Fruit fly (Drosophila melanogaster): ENCODE results near the gene CG7512.

The CG7512 gene

DNA sequence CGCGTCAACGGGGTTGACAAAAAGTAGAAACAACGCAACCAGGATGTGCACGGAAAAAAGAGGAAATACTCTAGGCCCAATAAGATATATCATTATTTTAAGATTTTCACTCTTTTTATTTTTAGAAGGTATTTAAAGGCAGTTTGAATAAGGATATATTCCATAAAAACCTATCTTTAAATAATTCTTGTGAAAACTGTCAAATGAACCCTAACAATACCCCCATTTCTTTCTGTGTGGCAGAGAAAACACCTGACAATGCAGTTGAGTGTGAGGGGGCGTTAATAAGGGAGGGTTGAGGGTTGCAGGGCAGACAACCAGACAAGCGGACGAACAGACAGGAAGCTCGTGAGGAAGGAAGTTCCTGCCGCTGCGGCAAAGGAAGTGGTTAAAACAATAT is 38.4 kb downstream of the CG7512 start (continued):
- peak; percentile 34 for TF ChIP-seq dac (GFP tag; optimal IDR thresholded peaks at IDR 0.05)
- peak; percentile 50 for TF ChIP-seq CG3032 (tag; optimal IDR thresholded peaks at IDR 0.05)
- peak; percentile 51 for TF ChIP-seq CG34406 (GFP tag; optimal IDR thresholded peaks at IDR 0.05)
- TF ChIP-seq CG4318 (GFP tag; optimal IDR thresholded peaks at IDR 0.05): peak; percentile 47
- TF ChIP-seq cyc (GFP tag; optimal IDR thresholded peaks at IDR 0.05): peak; percentile 52
- peak; percentile 36 for TF ChIP-seq Hr39 (GFP tag; optimal IDR thresholded peaks at IDR 0.05)
- TF ChIP-seq Eip78C (GFP tag): peak; percentile 87
- TF ChIP-seq vri (GFP tag; optimal IDR thresholded peaks at IDR 0.05): no peak
- no peak for TF ChIP-seq Blimp-1 (GFP tag; optimal IDR thresholded peaks at IDR 0.05)
- peak; percentile 62 for TF ChIP-seq Eip75B (GFP tag; optimal IDR thresholded peaks at IDR 0.05)
- TF ChIP-seq CG7368 (GFP tag; optimal IDR thresholded peaks at IDR 0.05): peak; percentile 12
- TF ChIP-seq fkh (GFP tag; optimal IDR thresholded peaks at IDR 0.05): no peak
- peak; percentile 81 for TF ChIP-seq eg (GFP tag; IDR thresholded peaks at IDR 0.05)
- TF ChIP-seq CG16779 (tag; optimal IDR thresholded peaks at IDR 0.05): no peak
- TF ChIP-seq Gug (GFP tag; IDR thresholded peaks at IDR 0.05): peak; percentile 53
- TF ChIP-seq Lpt (GFP tag; optimal IDR thresholded peaks at IDR 0.05): no peak
- peak; percentile 53 for TF ChIP-seq Sox14 (GFP tag; optimal IDR thresholded peaks at IDR 0.05)
- TF ChIP-seq achi (GFP tag; optimal IDR thresholded peaks at IDR 0.05): peak; percentile 51
- TF ChIP-seq acj6 (GFP tag; optimal IDR thresholded peaks at IDR 0.05): peak; percentile 47
- TF ChIP-seq Hr38 (GFP tag; optimal IDR thresholded peaks at IDR 0.05): no peak
- TF ChIP-seq fd59A (GFP tag; optimal IDR thresholded peaks at IDR 0.05): peak; percentile 36

DNA sequence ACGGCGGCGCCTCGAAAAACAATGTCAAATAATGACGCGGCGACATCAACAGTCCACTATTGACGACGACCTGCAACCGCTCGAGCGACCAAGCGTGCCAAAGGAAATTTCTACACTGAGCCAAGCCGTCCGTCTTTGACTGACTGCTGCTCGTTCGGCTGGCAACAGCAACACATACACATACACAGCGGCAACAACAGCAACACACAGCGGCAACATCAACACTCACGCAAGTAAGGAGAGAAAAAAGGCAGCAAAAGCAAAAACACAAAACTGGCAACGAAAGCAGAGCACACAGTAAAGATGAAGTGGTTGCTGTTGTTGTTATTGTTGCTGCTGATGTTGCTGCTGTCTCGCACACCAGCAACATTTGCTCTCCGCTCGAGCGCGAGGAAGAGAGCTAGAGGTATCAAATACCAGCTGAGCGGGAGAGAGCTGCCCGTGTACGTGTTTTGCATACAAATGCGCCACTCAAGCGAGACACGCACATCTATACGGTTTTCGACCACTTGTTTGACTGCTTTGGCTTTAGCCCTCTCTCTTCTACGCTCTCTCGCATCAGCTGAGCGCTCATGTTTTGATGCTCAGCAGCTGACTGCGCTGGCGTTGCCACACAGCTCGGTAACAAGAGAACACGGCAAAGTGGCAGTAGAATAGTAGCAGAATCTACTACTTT is 39.6 kb downstream of the CG7512 start:
- TF ChIP-seq salr (GFP tag; optimal IDR thresholded peaks at IDR 0.05) (no peak), CG9139 (GFP tag; optimal IDR thresholded peaks at IDR 0.05) (peak; percentile 75), CG31627 (GFP tag; optimal IDR thresholded peaks at IDR 0.05) (no peak), CG6792 (GFP tag; optimal IDR thresholded peaks at IDR 0.05) (peak; percentile 25), achi (GFP tag; optimal IDR thresholded peaks at IDR 0.05) (peak; percentile 26), Hr4 (GFP tag; optimal IDR thresholded peaks at IDR 0.05) (no peak), spab (GFP tag; optimal IDR thresholded peaks at IDR 0.05) (peak; percentile 39), Sox102F (GFP tag; optimal IDR thresholded peaks at IDR 0.05) (peak; percentile 68), Met (GFP tag; optimal IDR thresholded peaks at IDR 0.05) (peak; percentile 28), CG10631 (GFP tag; optimal IDR thresholded peaks at IDR 0.05) (no peak), ss (GFP tag; optimal IDR thresholded peaks at IDR 0.05) (peak; percentile 87 to 96), Sox15 (GFP tag; optimal IDR thresholded peaks at IDR 0.05) (no peak), CG6808 (GFP tag; optimal IDR thresholded peaks at IDR 0.05) (peak; percentile 62), CG11762 (GFP tag; optimal IDR thresholded peaks at IDR 0.05; ENCODE audit: insufficient read depth) (peak; percentile 25), pdm3 (GFP tag; optimal IDR thresholded peaks at IDR 0.05) (peak; percentile 15), acj6 (GFP tag; optimal IDR thresholded peaks at IDR 0.05) (no peak), CG6163 (GFP tag; IDR thresholded peaks at IDR 0.05) (peak; percentile 82), CG3919 (GFP tag; optimal IDR thresholded peaks at IDR 0.05) (peak; percentile 77), Sox14 (GFP tag; optimal IDR thresholded peaks at IDR 0.05) (peak; percentile 37), lz (GFP tag; optimal IDR thresholded peaks at IDR 0.05) (peak; percentile 2), cyc (GFP tag; optimal IDR thresholded peaks at IDR 0.05) (no peak), CG34406 (GFP tag; optimal IDR thresholded peaks at IDR 0.05) (peak; percentile 31), svp (GFP tag) (peak; percentile 81), CG1621 (tag; optimal IDR thresholded peaks at IDR 0.05) (peak; percentile 71), Eip75B (GFP tag; optimal IDR thresholded peaks at IDR 0.05) (peak; percentile 58), Gug (GFP tag; IDR thresholded peaks at IDR 0.05) (0 out of 2 replicates have a peak, but pooled peaks have one; percentile 26), CG7368 (GFP tag; optimal IDR thresholded peaks at IDR 0.05) (peak; percentile 43), OdsH (GFP tag; optimal IDR thresholded peaks at IDR 0.05) (no peak), eg (GFP tag; IDR thresholded peaks at IDR 0.05) (peak; percentile 66; the same call in 2 of the 3 replicates), CG8319 (GFP tag; optimal IDR thresholded peaks at IDR 0.05) (no peak), esn (GFP tag; optimal IDR thresholded peaks at IDR 0.05) (peak; percentile 33), Blimp-1 (GFP tag; optimal IDR thresholded peaks at IDR 0.05) (peak; percentile 37), Ets21C (GFP tag; optimal IDR thresholded peaks at IDR 0.05) (no peak), topi (GFP tag; optimal IDR thresholded peaks at IDR 0.05) (peak; percentile 23), vri (GFP tag; optimal IDR thresholded peaks at IDR 0.05) (peak; percentile 60), CG6854 (GFP tag; optimal IDR thresholded peaks at IDR 0.05) (peak; percentile 72), Hr38 (GFP tag; optimal IDR thresholded peaks at IDR 0.05) (no peak), CG15336 (GFP tag; IDR thresholded peaks at IDR 0.05) (peak; percentile 59)

Data from whole organism, prepupa.